Fruit fly (Drosophila melanogaster): Measurements from ENCODE around the gene PrBP.

dm6 chr2L:8732702-8733101 lies 46.9 kb upstream of the PrBP start:
- TF ChIP-seq CG8478 (optimal IDR thresholded peaks at IDR 0.05), result no peak
- TF ChIP-seq pan (optimal IDR thresholded peaks at IDR 0.05), result no peak
- no peak for TF ChIP-seq usp (GFP tag; optimal IDR thresholded peaks at IDR 0.05)
- TF ChIP-seq Dll (optimal IDR thresholded peaks at IDR 0.05), result no peak
